Fruit fly (Drosophila melanogaster): ENCODE results near the gene bon.

dm6 chr3R:20634674-20635594, 42.0 kb downstream of the bon start, which contains the start of the genes Pi3K92E and Lrrk:
- TF ChIP-seq psq (optimal IDR thresholded peaks at IDR 0.05), result no peak
- no peak for TF ChIP-seq EcR (GFP tag; optimal IDR thresholded peaks at IDR 0.05)
- no peak for TF ChIP-seq pan (optimal IDR thresholded peaks at IDR 0.05)
- TF ChIP-seq usp (GFP tag; optimal IDR thresholded peaks at IDR 0.05), result no peak
- TF ChIP-seq Dll (optimal IDR thresholded peaks at IDR 0.05), result no peak
